Worm (Caenorhabditis elegans): ENCODE results near the gene eyg-1.
A peak's percentile ranks its signal among the peaks of the same experiment; 100 is the strongest.

The eyg-1 gene

DNA sequence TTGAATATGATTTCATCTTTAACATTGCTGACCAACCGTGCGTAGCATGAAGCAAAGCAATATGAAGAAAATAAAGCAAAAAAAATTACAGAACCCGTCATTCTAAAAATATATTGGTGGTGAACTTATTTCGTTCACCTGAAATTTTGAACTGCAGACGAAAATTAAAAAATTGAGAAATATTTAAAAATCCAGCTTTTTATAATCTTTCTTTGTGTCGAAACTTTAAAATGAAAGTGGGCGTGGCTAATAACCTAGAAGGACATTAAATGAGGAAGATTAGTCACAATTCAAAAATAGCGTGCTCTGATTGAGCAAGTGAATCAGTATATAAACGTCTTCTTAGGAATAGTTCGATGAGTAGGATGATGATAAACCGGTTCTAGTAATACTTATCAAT, 21.7 kb upstream of the eyg-1 start, which contains the start of gene old-2:
Gene old-2 (minus strand): TSS at position 101 of the 400 bp plus-strand sequence.
- TF ChIP-seq nfya-1 (tag; optimal IDR thresholded peaks at IDR 0.05) (no peak), mec-3 (tag; optimal IDR thresholded peaks at IDR 0.05; ENCODE audit: borderline replicate concordance) (no peak), ceh-30 (tag; optimal IDR thresholded peaks at IDR 0.05) (no peak), ceh-22 (tag; optimal IDR thresholded peaks at IDR 0.05) (no peak), ceh-14 (tag; optimal IDR thresholded peaks at IDR 0.05) (no peak), sox-2 (GFP tag; IDR thresholded peaks at IDR 0.05) (no peak), tbx-7 (tag; optimal IDR thresholded peaks at IDR 0.05) (no peak), fkh-6 (tag; optimal IDR thresholded peaks at IDR 0.05) (no peak), ceh-9 (tag; optimal IDR thresholded peaks at IDR 0.05) (no peak), K09A11.1 (tag; optimal IDR thresholded peaks at IDR 0.05; ENCODE audit: insufficient read depth) (no peak), ceh-48 (tag; optimal IDR thresholded peaks at IDR 0.05) (no peak), ceh-2 (tag; optimal IDR thresholded peaks at IDR 0.05) (no peak), hlh-6 (tag; optimal IDR thresholded peaks at IDR 0.05) (no peak), zip-5 (tag; optimal IDR thresholded peaks at IDR 0.05) (no peak), ceh-24 (tag; optimal IDR thresholded peaks at IDR 0.05) (no peak)

DNA sequence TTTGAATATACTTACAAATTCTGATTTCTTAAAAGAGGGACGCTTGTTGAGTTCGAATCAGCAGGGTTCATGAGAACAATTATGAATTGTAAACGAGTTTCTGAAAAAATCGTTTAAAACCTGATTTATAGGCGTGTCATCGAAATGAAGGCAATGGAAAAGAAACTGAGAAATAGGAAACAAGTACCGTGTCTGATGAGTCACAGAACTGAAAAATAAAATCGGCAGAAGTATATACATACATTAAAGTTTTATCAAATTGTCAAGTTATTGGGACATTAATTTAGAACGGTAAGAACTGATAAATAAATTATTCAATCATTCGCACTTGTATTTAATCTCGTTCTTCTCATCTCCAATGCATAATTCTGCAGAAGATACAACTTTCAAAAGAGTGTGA, 17.5 kb upstream of the eyg-1 start, which contains the start of gene chil-9:
Gene chil-9 (minus strand): TSS at position 101 of the 400 bp plus-strand sequence.
- TF ChIP-seq sox-4 (tag; optimal IDR thresholded peaks at IDR 0.05), result no peak
- TF ChIP-seq ceh-45 (GFP tag; IDR thresholded peaks at IDR 0.05), result no peak
- no peak for TF ChIP-seq che-1 (tag; optimal IDR thresholded peaks at IDR 0.05)
- no peak for TF ChIP-seq Y22D7AL.16 (tag; optimal IDR thresholded peaks at IDR 0.05)
- no peak for TF ChIP-seq fax-1 (tag; optimal IDR thresholded peaks at IDR 0.05)
- TF ChIP-seq pqm-1 (tag; optimal IDR thresholded peaks at IDR 0.05), result no peak
- TF ChIP-seq ceh-24 (tag; optimal IDR thresholded peaks at IDR 0.05), result no peak
- no peak for TF ChIP-seq sox-2 (GFP tag; IDR thresholded peaks at IDR 0.05)
- TF ChIP-seq ceh-48 (tag; optimal IDR thresholded peaks at IDR 0.05), result no peak
- TF ChIP-seq nfya-1 (tag; optimal IDR thresholded peaks at IDR 0.05), result no peak
- no peak for TF ChIP-seq rnt-1 (tag; optimal IDR thresholded peaks at IDR 0.05)

DNA sequence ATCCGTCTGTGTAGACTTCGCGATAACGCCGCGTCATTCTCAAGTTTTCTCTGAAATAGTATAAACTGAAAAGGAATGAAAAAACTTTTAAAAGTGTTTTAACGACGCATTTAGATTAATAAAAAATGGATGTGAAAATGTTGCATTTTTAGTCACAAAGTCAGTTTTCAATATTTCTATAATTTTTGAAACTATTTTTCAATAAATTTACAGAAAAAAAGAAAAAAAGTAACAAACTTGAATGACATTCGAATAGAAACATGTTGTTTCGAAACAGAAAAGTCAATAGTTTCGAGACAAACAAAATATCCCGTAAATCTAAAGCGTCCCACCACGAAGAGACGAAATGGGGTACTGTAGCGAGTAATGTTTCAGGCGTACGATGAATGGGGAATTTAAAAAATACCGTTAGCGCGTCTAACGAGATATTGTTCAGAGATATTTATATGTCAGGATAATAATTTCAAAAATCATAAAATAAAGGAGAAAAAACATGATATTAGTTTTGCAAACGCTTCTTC, 14.3 kb upstream of the eyg-1 start, which contains the start of gene rnh-1.2:
Gene rnh-1.2 (minus strand): TSS at position 51 of the 521 bp plus-strand sequence.
- no peak for TF ChIP-seq fkh-6 (tag; optimal IDR thresholded peaks at IDR 0.05)
- no peak for TF ChIP-seq hlh-6 (tag; optimal IDR thresholded peaks at IDR 0.05)
- TF ChIP-seq sox-4 (tag; optimal IDR thresholded peaks at IDR 0.05), result no peak

DNA sequence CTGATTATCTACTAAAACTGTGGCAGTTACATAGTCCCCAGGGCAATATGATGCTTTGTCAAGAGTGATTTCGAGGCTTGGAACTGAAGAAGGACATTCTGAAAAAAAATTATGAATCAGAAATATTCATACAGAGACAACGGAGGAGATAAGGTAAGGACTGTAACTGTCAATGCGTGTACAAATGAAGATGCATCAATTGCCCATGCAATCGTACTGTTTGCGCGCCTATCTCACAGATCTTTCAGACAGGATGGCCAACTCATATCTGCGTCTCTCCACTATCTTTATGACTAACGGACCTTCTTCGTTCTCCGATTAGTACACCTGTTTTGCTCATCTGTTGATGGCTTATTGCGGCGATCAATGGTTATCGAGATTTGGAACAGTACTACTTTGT, 12.6 kb upstream of the eyg-1 start, which contains the start of gene ZK938.11:
Gene ZK938.11 (minus strand): TSS at position 101 of the 400 bp plus-strand sequence.
- no peak for TF ChIP-seq pha-2 (tag; optimal IDR thresholded peaks at IDR 0.05)
- TF ChIP-seq ahr-1 (tag; optimal IDR thresholded peaks at IDR 0.05), result no peak
- TF ChIP-seq ama-1 (optimal IDR thresholded peaks at IDR 0.05), result no peak
- no peak for TF ChIP-seq C08G9.2 (tag; optimal IDR thresholded peaks at IDR 0.05)
- TF ChIP-seq odd-2 (tag; optimal IDR thresholded peaks at IDR 0.05), result no peak
- TF ChIP-seq zip-5 (tag; optimal IDR thresholded peaks at IDR 0.05), result no peak
- TF ChIP-seq lim-6 (tag; optimal IDR thresholded peaks at IDR 0.05), result no peak

DNA sequence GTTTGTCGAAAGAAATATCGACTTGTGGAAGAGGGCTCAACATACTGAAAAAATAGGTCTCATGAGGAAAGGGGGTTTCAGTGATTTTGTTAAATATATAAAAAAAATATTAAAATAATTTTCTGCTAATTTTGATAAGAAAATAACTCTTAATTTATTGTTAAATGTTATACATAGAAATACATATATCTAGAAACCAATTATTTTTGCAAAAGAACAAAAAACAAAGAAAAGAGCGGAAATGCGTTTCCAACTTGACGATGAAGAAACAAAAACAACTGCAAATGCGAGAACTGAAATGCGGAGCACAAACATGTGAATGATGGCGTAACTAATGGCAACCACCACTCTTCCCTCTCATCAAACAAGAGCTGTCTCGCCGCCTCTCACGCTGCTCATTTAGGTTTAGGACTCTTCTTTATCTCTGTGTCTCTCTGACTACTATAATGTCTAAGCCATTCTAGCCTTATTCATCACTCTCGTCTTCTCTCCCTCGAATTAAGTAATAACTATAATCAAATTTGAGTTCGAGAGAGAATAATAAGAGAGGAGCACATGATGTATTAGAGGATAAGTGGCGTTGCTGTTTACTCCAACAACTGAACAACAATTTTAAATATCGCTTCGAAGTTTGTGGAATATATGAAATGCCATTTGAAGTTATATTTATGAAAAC, 10.6 kb upstream of the eyg-1 start, which contains the start of gene arrd-4:
Gene arrd-4 (minus strand): TSS at position 51 of the 676 bp plus-strand sequence.
- TF ChIP-seq dmd-4 (tag; optimal IDR thresholded peaks at IDR 0.05; ENCODE audit: borderline replicate concordance), result no peak
- no peak for TF ChIP-seq F13H6.1 (tag; optimal IDR thresholded peaks at IDR 0.05)
- TF ChIP-seq nfya-1 (tag; optimal IDR thresholded peaks at IDR 0.05), result peak; percentile 9
- peak; percentile 40 for TF ChIP-seq ceh-14 (tag; optimal IDR thresholded peaks at IDR 0.05)
- peak; percentile 91 for TF ChIP-seq unc-42 (tag; optimal IDR thresholded peaks at IDR 0.05)
